Worm (Caenorhabditis elegans) whole organism, L1 larva: ENCODE results near the gene F38A6.4.

Experiments
- aha-1 ChIP-seq: fragments of 150-350 bp; optimal IDR thresholded peaks from 2 replicates; lab custom pipeline; 2014; ENCODE audit warnings: missing biosample characterization, missing genetic modification characterization
- aly-2 ChIP-seq: fragments of 150-350 bp; optimal IDR thresholded peaks from 2 replicates; lab custom pipeline; 2014; ENCODE audit warnings: missing biosample characterization, missing genetic modification characterization
- blmp-1 ChIP-seq: fragments of 150-350 bp; optimal IDR thresholded peaks from 2 replicates; lab custom pipeline; 2014; ENCODE audit warnings: missing biosample characterization, missing genetic modification characterization
- ceh-88 ChIP-seq: fragments of 200-800 bp; sonication (Bioruptor generic); IDR thresholded peaks from 2 replicates; pipeline ENCODE4 v1.3.6; 2022; ENCODE audit warnings: missing genetic modification characterization, missing compliant biosample characterization
- dpl-1 ChIP-seq, 3 experiments: fragments of 150-350 bp in 2 of 3; sonication (generic microtip) in 1 of 3; optimal IDR thresholded peaks; 2 replicates each; lab custom pipeline; 2014 to 2017; ENCODE audit warnings: missing biosample characterization in 3 of 3, missing genetic modification characterization in 3 of 3, missing genetic modification reagents in 3 of 3
- efl-1 ChIP-seq, 4 experiments: fragments of 150-350 bp; optimal IDR thresholded peaks in 3 of 4; peaks in 1 of 4; 1 replicate in 1 of 4; 2 replicates in 3 of 4; lab custom pipeline; 2014; ENCODE audit warnings: missing biosample characterization in 2 of 4, missing genetic modification characterization in 2 of 4, missing genetic modification reagents in 2 of 4
- fkh-4 ChIP-seq: sonication (generic microtip); optimal IDR thresholded peaks from 2 replicates; lab custom pipeline; 2016; ENCODE audit warnings: missing compliant biosample characterization, missing genetic modification characterization, borderline replicate concordance
- fkh-8 ChIP-seq: sonication (generic microtip); optimal IDR thresholded peaks from 2 replicates; lab custom pipeline; 2016; ENCODE audit warnings: mild to moderate bottlenecking, missing genetic modification characterization, missing compliant biosample characterization
- fos-1 ChIP-seq: fragments of 150-350 bp; optimal IDR thresholded peaks from 2 replicates; lab custom pipeline; 2014; ENCODE audit warnings: missing biosample characterization, missing genetic modification characterization
- hlh-4 ChIP-seq: sonication (generic microtip); optimal IDR thresholded peaks from 2 replicates; lab custom pipeline; 2016; ENCODE audit warnings: mild to moderate bottlenecking, missing genetic modification characterization, missing compliant biosample characterization
- hpl-2 ChIP-seq: fragments of 150-350 bp; optimal IDR thresholded peaks from 2 replicates; lab custom pipeline; 2014; ENCODE audit warnings: missing biosample characterization, missing genetic modification reagents, missing genetic modification characterization
- jun-1 ChIP-seq: fragments of 150-350 bp; optimal IDR thresholded peaks from 2 replicates; lab custom pipeline; 2014; ENCODE audit warnings: missing biosample characterization, missing genetic modification reagents, missing genetic modification characterization
- lin-14 ChIP-seq: fragments of 200-800 bp; sonication (Bioruptor generic); optimal IDR thresholded peaks from 2 replicates; lab custom pipeline; 2018; ENCODE audit warnings: mild to moderate bottlenecking, missing genetic modification characterization, moderate library complexity, missing compliant biosample characterization
- lir-3 ChIP-seq: sonication (generic microtip); optimal IDR thresholded peaks from 2 replicates; lab custom pipeline; 2016; ENCODE audit warnings: mild to moderate bottlenecking, missing genetic modification characterization, moderate library complexity, missing compliant biosample characterization; ENCODE audit not compliant: poor library complexity
- lsy-2 ChIP-seq, 2 experiments: fragments of 150-350 bp; optimal IDR thresholded peaks; 2 replicates each; lab custom pipeline; 2014; ENCODE audit warnings: missing biosample characterization in 2 of 2, missing genetic modification characterization in 2 of 2
- mef-2 ChIP-seq: fragments of 150-350 bp; optimal IDR thresholded peaks from 2 replicates; lab custom pipeline; 2014; ENCODE audit warnings: missing biosample characterization, missing genetic modification characterization
- mep-1 ChIP-seq: fragments of 150-350 bp; optimal IDR thresholded peaks from 2 replicates; lab custom pipeline; 2014; ENCODE audit warnings: missing biosample characterization, missing genetic modification characterization
- nhr-11 ChIP-seq: fragments of 150-350 bp; optimal IDR thresholded peaks from 2 replicates; lab custom pipeline; 2014; ENCODE audit warnings: missing biosample characterization, missing genetic modification characterization
- nhr-12 ChIP-seq: sonication (generic microtip); optimal IDR thresholded peaks from 2 replicates; lab custom pipeline; 2017; ENCODE audit warnings: missing biosample characterization, missing genetic modification characterization
- nhr-20 ChIP-seq: sonication (generic microtip); optimal IDR thresholded peaks from 2 replicates; lab custom pipeline; 2016; ENCODE audit warnings: mild to moderate bottlenecking, missing genetic modification characterization, missing compliant biosample characterization
- nhr-71 ChIP-seq: sonication (generic microtip); optimal IDR thresholded peaks from 2 replicates; lab custom pipeline; 2016; ENCODE audit warnings: mild to moderate bottlenecking, missing genetic modification characterization, moderate library complexity, missing compliant biosample characterization
- nhr-85 ChIP-seq: sonication (generic microtip); peaks from one replicate; lab custom pipeline; 2016; ENCODE audit warnings: missing genetic modification characterization, inconsistent platforms, missing compliant biosample characterization
- pqm-1 ChIP-seq: sonication (generic microtip); optimal IDR thresholded peaks from 3 replicates; lab custom pipeline; 2017; ENCODE audit warnings: missing biosample characterization, missing genetic modification characterization
- snu-23 ChIP-seq: sonication (generic microtip); optimal IDR thresholded peaks from 2 replicates; lab custom pipeline; 2016; ENCODE audit warnings: missing genetic modification characterization, missing compliant biosample characterization
- sox-4 ChIP-seq: sonication (generic microtip); optimal IDR thresholded peaks from 2 replicates; lab custom pipeline; 2016; ENCODE audit warnings: missing genetic modification characterization, missing compliant biosample characterization
- sptf-1 ChIP-seq: fragments of 150-350 bp; optimal IDR thresholded peaks from 2 replicates; lab custom pipeline; 2014; ENCODE audit warnings: missing biosample characterization, missing genetic modification characterization
- sup-37 ChIP-seq: fragments of 200-800 bp; sonication (Bioruptor generic); optimal IDR thresholded peaks from 2 replicates; lab custom pipeline; 2018; ENCODE audit warnings: mild to moderate bottlenecking, missing genetic modification characterization, missing compliant biosample characterization
- vab-15 ChIP-seq: sonication (generic microtip); optimal IDR thresholded peaks from 2 replicates; lab custom pipeline; 2017; ENCODE audit warnings: missing genotype, mild to moderate bottlenecking, missing genetic modification characterization, missing compliant biosample characterization
- ztf-11 ChIP-seq, 2 experiments: sonication (generic microtip); optimal IDR thresholded peaks; 2 replicates each; lab custom pipeline; 2016 to 2017; ENCODE audit warnings: missing genetic modification characterization in 2 of 2, missing biosample characterization in 1 of 2, missing compliant biosample characterization in 1 of 2

The F38A6.4 gene

DNA sequence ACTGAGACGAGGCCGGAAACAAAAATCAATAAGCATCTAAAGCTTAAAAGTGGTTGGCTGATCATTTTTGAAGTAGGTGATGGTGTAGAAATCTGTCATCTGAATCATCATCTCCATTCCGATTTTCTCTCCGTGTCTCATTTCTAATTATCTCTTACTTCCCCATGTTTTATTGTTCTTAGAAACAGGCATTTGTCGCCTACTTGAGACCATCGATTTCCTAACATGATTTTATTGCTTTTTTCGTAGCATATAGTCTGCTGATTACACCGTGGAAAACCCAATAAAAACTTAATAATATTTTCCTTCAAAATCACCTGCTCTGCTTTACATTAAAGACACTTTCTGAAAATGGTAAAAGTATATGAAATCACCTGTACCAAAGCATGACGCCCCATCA, at the start of gene F38A6.4:
TSS of gene F38A6.4 (minus strand) at position 101 of the 400 bp plus-strand sequence.
- TF ChIP-seq sup-37 (GFP tag; lab: Kevin White, UChicago) (no peak), nhr-20 (tag; lab: Kevin White, UChicago) (no peak), hlh-4 (tag; lab: Kevin White, UChicago) (peak; percentile 53), efl-1 (optimal IDR thresholded peaks at IDR 0.05; lab: Kevin White, UChicago) (no peak), efl-1 (GFP tag; optimal IDR thresholded peaks at IDR 0.05 in 1 of 2; lab: Kevin White, UChicago) (peak in 1 of 2 experiments; percentile 31), nhr-71 (tag; lab: Kevin White, UChicago) (peak; percentile 2)

DNA sequence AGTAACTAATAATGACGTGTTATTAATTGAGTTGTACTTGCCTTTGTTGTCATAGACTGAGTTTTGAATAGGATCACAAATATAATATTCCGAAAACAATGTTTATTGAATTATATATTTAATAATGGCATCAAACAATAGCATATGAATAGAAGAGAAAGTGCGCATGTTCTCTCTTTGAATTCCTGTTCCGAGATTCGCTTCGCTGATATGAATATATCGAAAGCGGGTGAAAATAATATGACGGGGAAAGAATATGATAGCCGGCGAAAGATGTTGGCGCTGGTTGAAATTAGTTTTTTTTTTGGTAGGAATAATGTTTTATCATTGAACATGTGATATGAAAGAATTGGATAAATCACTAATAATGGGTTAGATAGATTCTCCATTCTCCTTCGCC, 44.9 kb upstream of the F38A6.4 start, which contains the start of gene T03D8.6:
TSS of gene T03D8.6 (minus strand) at position 298 of the 400 bp plus-strand sequence.
- TF ChIP-seq lsy-2 (tag; optimal IDR thresholded peaks at IDR 0.05; lab: Kevin White, UChicago): no peak
- peak; percentile 68 for TF ChIP-seq blmp-1 (tag; lab: Kevin White, UChicago)

DNA sequence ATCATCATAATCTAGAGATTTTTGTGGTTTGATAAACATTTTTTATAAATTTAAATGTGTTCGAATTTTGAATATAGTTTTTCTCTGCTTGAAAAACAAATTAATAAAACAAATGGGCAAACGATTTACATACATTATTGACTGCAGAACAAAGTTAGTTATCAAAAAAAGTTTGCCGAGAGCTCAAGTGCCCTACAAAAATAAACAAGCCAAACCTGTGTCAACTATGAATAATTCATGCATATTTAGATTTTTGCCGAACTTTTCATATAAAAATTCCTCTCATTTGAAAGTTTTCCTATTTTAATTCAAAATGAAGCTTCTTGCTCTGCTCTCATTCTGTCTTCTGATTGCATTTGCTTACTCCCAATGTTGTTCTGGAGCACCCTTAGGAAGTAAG, 40.7 kb upstream of the F38A6.4 start, which contains the start of gene sshk-1:
TSS of gene sshk-1 (plus strand) at position 301 of the 400 bp plus-strand sequence.
- no peak for TF ChIP-seq lsy-2 (tag; optimal IDR thresholded peaks at IDR 0.05; lab: Kevin White, UChicago)
- no peak for TF ChIP-seq nhr-11
- TF ChIP-seq nhr-71 (tag; lab: Kevin White, UChicago): no peak
- no peak for TF ChIP-seq jun-1 (tag; lab: Kevin White, UChicago)
- TF ChIP-seq snu-23 (GFP tag; lab: Kevin White, UChicago): no peak
- TF ChIP-seq sptf-1: no peak
- no peak for TF ChIP-seq aha-1 (tag; lab: Kevin White, UChicago)
- TF ChIP-seq sox-4 (tag; lab: Kevin White, UChicago): no peak
- no peak for TF ChIP-seq mef-2 (tag; lab: Kevin White, UChicago)
- no peak for TF ChIP-seq blmp-1 (tag; lab: Kevin White, UChicago)
- no peak for TF ChIP-seq mep-1 (tag; lab: Kevin White, UChicago)
- no peak for TF ChIP-seq ztf-11 (tag; optimal IDR thresholded peaks at IDR 0.05; lab: Kevin White, UChicago)
- TF ChIP-seq pqm-1: no peak

DNA sequence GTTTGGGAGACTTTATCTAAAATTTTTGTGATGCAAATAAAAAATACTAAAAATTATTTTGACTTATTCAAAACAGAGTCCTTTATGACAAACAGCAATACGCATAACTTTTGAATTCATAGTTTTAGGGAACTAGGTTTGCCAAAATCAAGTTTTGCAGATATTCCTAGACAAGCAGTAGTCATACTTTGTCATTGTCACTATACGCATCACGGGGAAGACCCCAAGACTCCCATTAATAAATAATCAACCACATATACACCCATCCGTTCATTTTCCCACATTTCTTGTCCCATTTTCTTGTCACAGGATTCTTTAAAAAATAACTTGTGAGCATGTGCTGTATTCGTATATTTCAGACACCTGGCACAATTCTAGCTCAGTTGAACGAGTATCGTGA, 39.3 kb upstream of the F38A6.4 start, which contains the start of gene Y44A6D.7:
TSS of gene Y44A6D.7 (plus strand) at position 301 of the 400 bp plus-strand sequence.
- TF ChIP-seq nhr-85 (tag; lab: Kevin White, UChicago) (peak; percentile 30), hpl-2 (GFP tag; lab: Kevin White, UChicago) (no peak)

DNA sequence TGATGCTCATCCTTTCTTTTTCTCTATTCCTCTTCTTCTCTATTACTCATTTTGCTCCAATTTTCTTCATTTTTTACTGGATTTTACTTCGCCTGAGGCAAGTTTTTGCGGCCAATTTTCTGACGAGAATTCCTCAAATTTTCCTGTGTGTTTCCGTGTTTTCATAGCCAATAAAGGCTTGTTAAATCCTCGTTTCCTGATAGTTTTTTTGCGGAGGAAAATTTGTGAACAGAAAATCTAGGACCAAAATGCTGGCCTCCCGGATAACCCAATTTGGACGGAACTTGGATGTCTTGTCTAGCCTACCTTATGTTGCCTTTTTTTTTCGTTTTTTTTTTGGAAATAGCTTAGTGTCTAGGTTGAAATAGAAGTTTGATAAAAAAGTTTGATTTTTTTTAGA, 38.5 kb upstream of the F38A6.4 start:
- TF ChIP-seq efl-1 (optimal IDR thresholded peaks at IDR 0.05; lab: Kevin White, UChicago) (no peak), efl-1 (GFP tag; optimal IDR thresholded peaks at IDR 0.05 in 1 of 2; lab: Kevin White, UChicago) (peak in 1 of 2 experiments; percentile 7), fkh-4 (no peak), nhr-12 (tag; lab: Kevin White, UChicago) (no peak), fos-1 (tag; lab: Kevin White, UChicago) (no peak), lin-14 (GFP tag; lab: Kevin White, UChicago) (peak; percentile 56)
- TF ChIP-seq, all 84 proteins: peak for 2

DNA sequence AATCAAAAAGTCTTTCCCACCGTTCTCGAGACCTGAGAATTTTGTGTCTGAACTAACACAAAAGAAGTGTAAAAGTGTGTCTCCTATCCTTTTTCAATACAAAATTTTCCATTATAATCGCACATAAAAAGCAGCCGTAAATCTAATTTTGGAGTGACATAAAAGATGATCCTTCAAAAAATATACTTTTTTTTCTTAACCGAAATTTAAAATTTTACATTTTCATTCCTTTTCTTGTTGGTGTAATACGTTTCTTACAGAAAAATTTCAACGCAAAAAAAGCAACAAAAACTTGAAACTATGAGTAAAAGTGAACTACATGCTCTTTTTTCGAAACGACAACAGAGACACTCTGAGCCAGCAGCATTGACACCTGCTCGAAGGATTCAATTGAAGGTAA, 31.9 kb upstream of the F38A6.4 start, which contains the start of gene Y44A6D.6:
TSS of gene Y44A6D.6 (plus strand) at position 301 of the 400 bp plus-strand sequence.
- TF ChIP-seq blmp-1 (tag; lab: Kevin White, UChicago): no peak
- no peak for TF ChIP-seq vab-15 (tag; lab: Kevin White, UChicago)
- TF ChIP-seq dpl-1 (GFP tag; optimal IDR thresholded peaks at IDR 0.05; lab: Kevin White, UChicago): no peak
- no peak for TF ChIP-seq fkh-8 (tag; lab: Kevin White, UChicago)
- TF ChIP-seq aly-2 (tag; lab: Kevin White, UChicago): no peak
- TF ChIP-seq ceh-88: no peak
- TF ChIP-seq lir-3 (tag; lab: Kevin White, UChicago): no peak
- TF ChIP-seq nhr-85 (tag; lab: Kevin White, UChicago): no peak
- TF ChIP-seq mef-2 (tag; lab: Kevin White, UChicago): no peak
